Worm (Caenorhabditis elegans) whole organism, young adult: ENCODE measurements around the gene ttr-23.

ENCODE experiments used
- F33H1.4 ChIP-seq: fragments of 200-800 bp; sonication (Bioruptor generic); IDR thresholded peaks from 2 replicates; pipeline ENCODE4 v1.3.6; 2022; ENCODE audit warnings: missing genetic modification reagents, missing genetic modification characterization, missing compliant biosample characterization
- Y95B8A.8 ChIP-seq: fragments of 200-800 bp; sonication (Bioruptor generic); IDR thresholded peaks from 2 replicates; pipeline ENCODE4 v1.3.6; 2022; ENCODE audit warnings: missing genetic modification reagents, missing genetic modification characterization, missing compliant biosample characterization
- ama-1 ChIP-seq, 3 experiments: fragments of 150-350 bp in 1 of 3; sonication (generic microtip) in 2 of 3; optimal IDR thresholded peaks; 2 replicates each; lab custom pipeline; 2014 to 2018; ENCODE audit warnings: missing biosample characterization in 2 of 3, missing genetic modification characterization in 2 of 3, missing genetic modification reagents in 2 of 3
- bed-1 ChIP-seq: fragments of 200-800 bp; sonication (Bioruptor generic); IDR thresholded peaks from 2 replicates; pipeline ENCODE4 v1.3.6; 2022; ENCODE audit warnings: missing genetic modification reagents, missing genetic modification characterization, missing compliant biosample characterization
- ccch-3 ChIP-seq: fragments of 200-800 bp; sonication (Bioruptor generic); optimal IDR thresholded peaks from 2 replicates; lab custom pipeline; 2018; ENCODE audit warnings: mild to moderate bottlenecking, missing genetic modification characterization, missing compliant biosample characterization
- ceh-58 ChIP-seq: fragments of 200-800 bp; sonication (Bioruptor generic); IDR thresholded peaks from 2 replicates; pipeline ENCODE4 v1.3.6; 2022; ENCODE audit warnings: missing genetic modification characterization, missing compliant biosample characterization
- die-1 ChIP-seq: sonication (generic microtip); optimal IDR thresholded peaks from 2 replicates; lab custom pipeline; 2016; ENCODE audit warnings: missing genotype, mild to moderate bottlenecking, missing genetic modification characterization, missing compliant biosample characterization
- egl-18 ChIP-seq: fragments of 200-800 bp; sonication (Bioruptor generic); IDR thresholded peaks from 2 replicates; pipeline ENCODE4 v1.3.6; 2022; ENCODE audit warnings: missing genetic modification reagents, missing genetic modification characterization, missing compliant biosample characterization
- mcd-1 ChIP-seq: fragments of 200-800 bp; sonication (Bioruptor generic); IDR thresholded peaks from 2 replicates; pipeline ENCODE4 v1.3.6; 2022; ENCODE audit warnings: missing genetic modification reagents, missing genetic modification characterization, missing compliant biosample characterization
- pbrm-1 ChIP-seq: fragments of 200-800 bp; sonication (Bioruptor generic); IDR thresholded peaks from 2 replicates; pipeline ENCODE4 v1.3.6; 2022; ENCODE audit warnings: missing genetic modification reagents, missing genetic modification characterization, missing compliant biosample characterization
- unc-62 ChIP-seq: fragments of 150-350 bp; optimal IDR thresholded peaks from 2 replicates; lab custom pipeline; 2014; ENCODE audit warnings: missing biosample characterization, missing genetic modification reagents, missing genetic modification characterization
- zfh-2 ChIP-seq: fragments of 200-800 bp; sonication (Bioruptor generic); conservative IDR thresholded peaks from 2 replicates; pipeline ENCODE4 v1.3.6; 2022; ENCODE audit warnings: missing genetic modification reagents, missing genetic modification characterization, missing compliant biosample characterization
- ztf-22 ChIP-seq: fragments of 200-800 bp; sonication (Bioruptor generic); optimal IDR thresholded peaks from 2 replicates; lab custom pipeline; 2018; ENCODE audit warnings: mild to moderate bottlenecking, missing genetic modification characterization, moderate library complexity, missing compliant biosample characterization

DNA sequence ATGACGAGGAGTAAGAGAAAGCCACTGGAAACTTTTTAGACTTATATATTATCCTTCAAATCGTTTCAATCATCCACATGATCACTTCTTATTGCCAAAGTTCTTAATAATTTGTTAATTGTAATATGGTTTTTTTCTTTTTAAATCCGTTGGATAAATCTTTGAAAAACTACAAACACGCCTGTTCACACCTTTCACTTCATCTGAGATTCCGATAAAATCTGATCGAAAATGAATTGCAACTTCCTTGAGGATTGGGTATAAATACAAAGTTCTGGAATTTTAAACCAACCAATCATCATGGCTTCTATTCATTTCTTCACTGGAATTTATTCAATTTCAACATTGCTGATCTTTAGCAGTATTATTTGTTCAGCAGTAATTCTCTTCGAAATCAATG is 29.0 kb downstream of the ttr-23 start, which contains the start of gene col-152:
- TF ChIP-seq ceh-58, result no peak
- no peak for TF ChIP-seq die-1 (tag; lab: Kevin White, UChicago)
- no peak for TF ChIP-seq egl-18 (GFP tag; lab: Robert Waterston, UW)
- TF ChIP-seq ztf-22 (GFP tag; lab: Kevin White, UChicago), result no peak
- TF ChIP-seq unc-62 (GFP tag; lab: Kevin White, UChicago), result no peak
- no peak for TF ChIP-seq Y95B8A.8 (GFP tag; lab: Robert Waterston, UW)
- no peak for TF ChIP-seq pbrm-1 (GFP tag; lab: Robert Waterston, UW)
- TF ChIP-seq bed-1, result no peak
- no peak for TF ChIP-seq zfh-2 (GFP tag; lab: Robert Waterston, UW)
- TF ChIP-seq ama-1 (optimal IDR thresholded peaks at IDR 0.05; lab: Kevin White, UChicago), result no peak
- TF ChIP-seq ama-1 (GFP tag; optimal IDR thresholded peaks at IDR 0.05; lab: Kevin White, UChicago), result no peak
- TF ChIP-seq F33H1.4 (GFP tag; lab: Robert Waterston, UW), result no peak
- TF ChIP-seq mcd-1 (GFP tag; lab: Robert Waterston, UW), result no peak
- no peak for TF ChIP-seq ccch-3 (GFP tag; lab: Kevin White, UChicago)
